Fruit fly (Drosophila melanogaster) whole organism: ENCODE data around the gene CG15696.

ENCODE experiments used
- CG8478 ChIP-seq: fragments of >200 bp; optimal IDR thresholded peaks from 2 replicates; lab custom pipeline; 2018; ENCODE audit warnings: inconsistent platforms
- Dll ChIP-seq: fragments of >200 bp; optimal IDR thresholded peaks from 2 replicates; lab custom pipeline; 2017
- EcR ChIP-seq, 2 experiments: fragments of >200 bp; optimal IDR thresholded peaks; 2 replicates each; lab custom pipeline; 2017; ENCODE audit warnings: missing biosample characterization in 2 of 2, missing genetic modification characterization in 2 of 2, missing genetic modification reagents in 2 of 2
- pan ChIP-seq: fragments of >200 bp; optimal IDR thresholded peaks from 2 replicates; lab custom pipeline; 2017
- psq ChIP-seq: fragments of >200 bp; optimal IDR thresholded peaks from 2 replicates; lab custom pipeline; 2017
- usp ChIP-seq: fragments of >200 bp; optimal IDR thresholded peaks from 2 replicates; lab custom pipeline; 2017; ENCODE audit warnings: missing biosample characterization, missing genetic modification characterization, mixed read lengths

CG15696 gene

dm6 chr3R:20830153-20830695, 16.6 kb upstream of the CG15696 start, which contains the start of gene Adss:
Adss (minus strand) TSS chr3R:20830580.
- TF ChIP-seq psq (lab: Kevin White, UChicago), result no peak
- no peak for TF ChIP-seq usp
- no peak for TF ChIP-seq CG8478 (lab: Kevin White, UChicago)
- TF ChIP-seq pan (lab: Kevin White, UChicago), result no peak
- no peak for TF ChIP-seq EcR (GFP tag; optimal IDR thresholded peaks at IDR 0.05; lab: Kevin White, UChicago)
- no peak for TF ChIP-seq Dll (lab: Kevin White, UChicago)

- TF ChIP-seq EcR (GFP tag; optimal IDR thresholded peaks at IDR 0.05; lab: Kevin White, UChicago) (no peak), Dll (lab: Kevin White, UChicago) (no peak), CG8478 (lab: Kevin White, UChicago) (no peak), psq (lab: Kevin White, UChicago) (no peak)
Measured at dm6 chr3R:20830963-20831362, 15.9 kb upstream of the CG15696 start, which contains the start of gene CG31223. CG31223 (plus strand) TSS chr3R:20831127.

dm6 chr3R:20832689-20833524, 14.0 kb upstream of the CG15696 start, which contains the start of gene Synd:
Synd (plus strand) TSS chr3R:20832799.
- TF ChIP-seq CG8478 (lab: Kevin White, UChicago) (no peak), psq (lab: Kevin White, UChicago) (no peak), EcR (GFP tag; optimal IDR thresholded peaks at IDR 0.05; lab: Kevin White, UChicago) (peak in 1 of 2 experiments; percentile 36)

dm6 chr3R:20833664-20834063, 13.2 kb upstream of the CG15696 start:
- no peak for TF ChIP-seq EcR (GFP tag; optimal IDR thresholded peaks at IDR 0.05; lab: Kevin White, UChicago)
- TF ChIP-seq usp, result no peak
- no peak for TF ChIP-seq pan (lab: Kevin White, UChicago)
- no peak for TF ChIP-seq psq (lab: Kevin White, UChicago)

- TF ChIP-seq psq (lab: Kevin White, UChicago) (no peak), EcR (GFP tag; optimal IDR thresholded peaks at IDR 0.05; lab: Kevin White, UChicago) (no peak), usp (no peak), CG8478 (lab: Kevin White, UChicago) (no peak), pan (lab: Kevin White, UChicago) (no peak), Dll (lab: Kevin White, UChicago) (no peak)
Measured at dm6 chr3R:20834770-20835183, 12.1 kb upstream of the CG15696 start.

- TF ChIP-seq psq (lab: Kevin White, UChicago) (no peak), Dll (lab: Kevin White, UChicago) (no peak), usp (no peak), EcR (GFP tag; optimal IDR thresholded peaks at IDR 0.05; lab: Kevin White, UChicago) (no peak), CG8478 (lab: Kevin White, UChicago) (no peak), pan (lab: Kevin White, UChicago) (no peak)
Measured at dm6 chr3R:20835531-20835930, 11.3 kb upstream of the CG15696 start.

- TF ChIP-seq pan (lab: Kevin White, UChicago) (no peak), CG8478 (lab: Kevin White, UChicago) (no peak), EcR (GFP tag; optimal IDR thresholded peaks at IDR 0.05; lab: Kevin White, UChicago) (no peak), psq (lab: Kevin White, UChicago) (no peak), Dll (lab: Kevin White, UChicago) (no peak), usp (no peak)
Measured at dm6 chr3R:20836257-20836856, 10.5 kb upstream of the CG15696 start.

dm6 chr3R:20837242-20837664, 9.6 kb upstream of the CG15696 start:
- no peak for TF ChIP-seq EcR (GFP tag; optimal IDR thresholded peaks at IDR 0.05; lab: Kevin White, UChicago)
- no peak for TF ChIP-seq Dll (lab: Kevin White, UChicago)
- TF ChIP-seq usp, result no peak
- no peak for TF ChIP-seq psq (lab: Kevin White, UChicago)
- no peak for TF ChIP-seq CG8478 (lab: Kevin White, UChicago)
- no peak for TF ChIP-seq pan (lab: Kevin White, UChicago)

dm6 chr3R:20838787-20839186, 8.1 kb upstream of the CG15696 start:
- TF ChIP-seq EcR (GFP tag; optimal IDR thresholded peaks at IDR 0.05; lab: Kevin White, UChicago), result no peak
- TF ChIP-seq pan (lab: Kevin White, UChicago), result no peak
- TF ChIP-seq CG8478 (lab: Kevin White, UChicago), result no peak
- no peak for TF ChIP-seq Dll (lab: Kevin White, UChicago)
- no peak for TF ChIP-seq psq (lab: Kevin White, UChicago)
- no peak for TF ChIP-seq usp

dm6 chr3R:20841840-20842239, 5.0 kb upstream of the CG15696 start, which contains the start of gene CG15695:
CG15695 (plus strand) TSS chr3R:20842140.
- TF ChIP-seq Dll (lab: Kevin White, UChicago) (no peak), EcR (GFP tag; optimal IDR thresholded peaks at IDR 0.05; lab: Kevin White, UChicago) (no peak), usp (no peak), psq (lab: Kevin White, UChicago) (no peak), pan (lab: Kevin White, UChicago) (no peak), CG8478 (lab: Kevin White, UChicago) (no peak)

- TF ChIP-seq psq (lab: Kevin White, UChicago) (no peak), Dll (lab: Kevin White, UChicago) (no peak), usp (no peak), pan (lab: Kevin White, UChicago) (no peak), CG8478 (lab: Kevin White, UChicago) (no peak), EcR (GFP tag; optimal IDR thresholded peaks at IDR 0.05; lab: Kevin White, UChicago) (no peak)
Measured at dm6 chr3R:20845493-20845892, 1.4 kb upstream of the CG15696 start.
